Fruit fly (Drosophila melanogaster): Measurements from ENCODE around the gene CG3330.

DNA sequence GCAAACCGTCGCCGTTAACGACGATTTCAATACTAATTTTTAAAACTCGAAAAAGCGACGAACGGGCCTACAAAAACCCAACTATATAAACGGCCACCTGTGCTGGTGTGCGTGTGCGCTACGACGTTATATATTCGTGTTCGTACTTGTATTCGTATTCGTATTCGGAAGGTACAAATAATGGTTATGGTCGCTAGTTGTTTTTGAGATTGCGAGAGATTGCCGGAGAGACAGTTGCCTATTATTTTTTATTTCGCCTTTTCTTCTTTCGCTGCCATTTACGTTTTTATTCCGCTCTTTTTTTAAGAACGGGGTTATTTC is 48.9 kb downstream of the CG3330 start:
- no peak for TF ChIP-seq ttk (optimal IDR thresholded peaks at IDR 0.05)
- TF ChIP-seq Sin3A (optimal IDR thresholded peaks at IDR 0.05) = no peak
